Worm (Caenorhabditis elegans) whole organism, L4/young adult: ENCODE measurements around the gene ceh-53.

Source experiments
- W03F9.2 ChIP-seq: fragments of 150-350 bp; optimal IDR thresholded peaks from 2 replicates; lab custom pipeline; 2014; ENCODE audit warnings: missing biosample characterization, missing genetic modification characterization
- him-1 ChIP-seq: sonication (generic microtip); optimal IDR thresholded peaks from 2 replicates; lab custom pipeline; 2016; ENCODE audit warnings: missing genotype, missing genetic modification reagents, missing genetic modification characterization, missing compliant biosample characterization

DNA sequence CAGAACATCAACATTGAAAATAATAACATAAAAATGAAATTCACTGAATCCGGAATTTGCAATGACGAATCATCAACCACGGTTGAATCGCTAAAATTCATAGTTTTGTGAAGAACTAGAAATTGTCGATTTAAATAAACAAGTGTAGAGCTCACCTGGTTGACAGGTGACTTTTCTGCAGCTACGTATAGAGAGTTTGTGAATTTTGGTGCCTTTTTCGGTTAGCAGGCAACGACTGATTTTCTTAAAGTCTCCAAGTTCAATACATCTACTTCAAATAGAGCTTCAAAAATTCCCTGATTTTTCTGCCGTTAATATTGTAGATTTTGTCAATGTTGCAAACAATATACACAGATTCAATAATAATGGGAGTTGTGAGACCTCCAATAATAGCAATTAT is 20.9 kb upstream of the ceh-53 start, which contains the start of gene srz-69:
- TF ChIP-seq him-1 (no peak), W03F9.2 (tag; lab: Kevin White, UChicago) (no peak)
